Worm (Caenorhabditis elegans): ENCODE measurements around the gene srh-127.

srh-127 gene

ce11 chrV:2892976-2893375 lies at the start of gene srh-127:
Gene srh-127 (plus strand): TSS chrV:2893276.
- TF ChIP-seq mep-1 (tag; optimal IDR thresholded peaks at IDR 0.05): no peak
- no peak for TF ChIP-seq mls-2 (tag; optimal IDR thresholded peaks at IDR 0.05)
- TF ChIP-seq sptf-1 (tag; optimal IDR thresholded peaks at IDR 0.05): no peak
- no peak for TF ChIP-seq flh-1 (GFP tag; optimal IDR thresholded peaks at IDR 0.05)
- TF ChIP-seq elt-1 (tag; optimal IDR thresholded peaks at IDR 0.05; ENCODE audit: borderline replicate concordance, insufficient read depth): no peak
- TF ChIP-seq lin-13 (tag; optimal IDR thresholded peaks at IDR 0.05): no peak
- no peak for TF ChIP-seq ceh-43 (GFP tag; optimal IDR thresholded peaks at IDR 0.05)

- no peak for TF ChIP-seq blmp-1 (tag; optimal IDR thresholded peaks at IDR 0.05)
- TF ChIP-seq lsy-2 (tag; optimal IDR thresholded peaks at IDR 0.05): no peak
- TF ChIP-seq ceh-39 (tag; optimal IDR thresholded peaks at IDR 0.05): no peak
- TF ChIP-seq nhr-12 (tag; optimal IDR thresholded peaks at IDR 0.05): no peak
- no peak for TF ChIP-seq nhr-2 (tag; optimal IDR thresholded peaks at IDR 0.05)
- TF ChIP-seq unc-62 (GFP tag; optimal IDR thresholded peaks at IDR 0.05): no peak
- TF ChIP-seq zip-8 (tag; optimal IDR thresholded peaks at IDR 0.05): no peak
- no peak for TF ChIP-seq nhr-237 (tag; optimal IDR thresholded peaks at IDR 0.05)
- no peak for TF ChIP-seq unc-120 (tag; optimal IDR thresholded peaks at IDR 0.05; ENCODE audit: poor library complexity, severe bottlenecking)
- TF ChIP-seq M03D4.4 (tag; optimal IDR thresholded peaks at IDR 0.05): no peak
- TF ChIP-seq pha-4 (tag; optimal IDR thresholded peaks at IDR 0.05): no peak
- TF ChIP-seq mab-5 (tag; optimal IDR thresholded peaks at IDR 0.05): no peak
- no peak for TF ChIP-seq ceh-43 (GFP tag; optimal IDR thresholded peaks at IDR 0.05)
- no peak for TF ChIP-seq ceh-83 (GFP tag; optimal IDR thresholded peaks at IDR 0.05)
Measured at ce11 chrV:2845771-2846170, 47.3 kb upstream of the srh-127 start, which contains the start of gene srj-44. Gene srj-44 (minus strand): TSS chrV:2845871.

- TF ChIP-seq zip-8 (tag; optimal IDR thresholded peaks at IDR 0.05) (no peak), ces-1 (GFP tag; optimal IDR thresholded peaks at IDR 0.05) (no peak), mep-1 (tag; optimal IDR thresholded peaks at IDR 0.05) (no peak), ceh-43 (GFP tag; optimal IDR thresholded peaks at IDR 0.05) (no peak), nhr-76 (tag; optimal IDR thresholded peaks at IDR 0.05) (no peak)
Measured at ce11 chrV:2848290-2848937, 44.7 kb upstream of the srh-127 start, which contains the start of gene srj-49. Gene srj-49 (minus strand): TSS chrV:2848340.

ce11 chrV:2849071-2849470 lies 44.0 kb upstream of the srh-127 start, which contains the start of gene ugt-53:
Gene ugt-53 (plus strand): TSS chrV:2849343.
- no peak for TF ChIP-seq unc-39 (tag; optimal IDR thresholded peaks at IDR 0.05)
- no peak for TF ChIP-seq nhr-237 (tag; optimal IDR thresholded peaks at IDR 0.05)
- TF ChIP-seq tbx-8 (GFP tag; optimal IDR thresholded peaks at IDR 0.05): no peak
- no peak for TF ChIP-seq hlh-1 (tag; optimal IDR thresholded peaks at IDR 0.05)
- TF ChIP-seq unc-120 (tag; optimal IDR thresholded peaks at IDR 0.05; ENCODE audit: poor library complexity, severe bottlenecking): no peak
- no peak for TF ChIP-seq lsy-2 (tag; optimal IDR thresholded peaks at IDR 0.05)
- no peak for TF ChIP-seq ces-1 (GFP tag; optimal IDR thresholded peaks at IDR 0.05)
- TF ChIP-seq snpc-4 (tag; optimal IDR thresholded peaks at IDR 0.05): no peak
- no peak for TF ChIP-seq sem-2 (GFP tag; optimal IDR thresholded peaks at IDR 0.05)
- no peak for TF ChIP-seq ceh-39 (tag; optimal IDR thresholded peaks at IDR 0.05)
- no peak for TF ChIP-seq nhr-28 (tag; optimal IDR thresholded peaks at IDR 0.05)
- TF ChIP-seq nhr-76 (tag; optimal IDR thresholded peaks at IDR 0.05): no peak
- TF ChIP-seq elt-1 (tag; optimal IDR thresholded peaks at IDR 0.05; ENCODE audit: borderline replicate concordance, insufficient read depth): no peak

- TF ChIP-seq snpc-4 (tag; optimal IDR thresholded peaks at IDR 0.05): no peak
- no peak for TF ChIP-seq nhr-237 (tag; optimal IDR thresholded peaks at IDR 0.05)
- no peak for TF ChIP-seq elt-3 (tag; optimal IDR thresholded peaks at IDR 0.05)
- TF ChIP-seq unc-120 (tag; optimal IDR thresholded peaks at IDR 0.05; ENCODE audit: poor library complexity, severe bottlenecking): no peak
Measured at ce11 chrV:2855473-2855872, 37.6 kb upstream of the srh-127 start, which contains the start of gene srj-57. Gene srj-57 (minus strand): TSS chrV:2855573.

- no peak for TF ChIP-seq sem-2 (GFP tag; optimal IDR thresholded peaks at IDR 0.05)
- no peak for TF ChIP-seq flh-1 (GFP tag; optimal IDR thresholded peaks at IDR 0.05)
- no peak for TF ChIP-seq M03D4.4 (tag; optimal IDR thresholded peaks at IDR 0.05)
- no peak for TF ChIP-seq blmp-1 (tag; optimal IDR thresholded peaks at IDR 0.05)
- TF ChIP-seq nhr-237 (tag; optimal IDR thresholded peaks at IDR 0.05): no peak
- no peak for TF ChIP-seq unc-120 (tag; optimal IDR thresholded peaks at IDR 0.05; ENCODE audit: poor library complexity, severe bottlenecking)
- no peak for TF ChIP-seq ceh-83 (GFP tag; optimal IDR thresholded peaks at IDR 0.05)
- TF ChIP-seq mls-2 (tag; optimal IDR thresholded peaks at IDR 0.05): no peak
- no peak for TF ChIP-seq zip-8 (tag; optimal IDR thresholded peaks at IDR 0.05)
- TF ChIP-seq mab-5 (tag; optimal IDR thresholded peaks at IDR 0.05): no peak
Measured at ce11 chrV:2857842-2858241, 35.2 kb upstream of the srh-127 start, which contains the start of gene srj-55. Gene srj-55 (minus strand): TSS chrV:2857942.
